Worm (Caenorhabditis elegans) whole organism, mixed stage, embryonic: ENCODE data around the gene nfu-1.

Experiments used
- mep-1 ChIP-seq: fragments of 150-350 bp; optimal IDR thresholded peaks from 2 replicates; lab custom pipeline; 2017; ENCODE audit warnings: missing biosample characterization, missing genetic modification reagents, missing genetic modification characterization, inconsistent platforms
- nhr-76 ChIP-seq: sonication (generic microtip); optimal IDR thresholded peaks from 2 replicates; lab custom pipeline; 2017; ENCODE audit warnings: missing biosample characterization, missing genetic modification characterization
- pha-4 ChIP-seq: fragments of 150-350 bp; optimal IDR thresholded peaks from 2 replicates; lab custom pipeline; 2018; ENCODE audit warnings: missing biosample characterization, missing genetic modification reagents, missing genetic modification characterization
- sem-2 ChIP-seq: fragments of 200-800 bp; sonication (Bioruptor generic); optimal IDR thresholded peaks from 2 replicates; lab custom pipeline; 2018; ENCODE audit warnings: mild to moderate bottlenecking, missing genetic modification characterization, missing compliant biosample characterization
- snpc-4 ChIP-seq: fragments of 150-350 bp; optimal IDR thresholded peaks from 2 replicates; lab custom pipeline; 2014; ENCODE audit warnings: missing biosample characterization, missing genetic modification characterization
- sptf-1 ChIP-seq: sonication (generic microtip); optimal IDR thresholded peaks from 2 replicates; lab custom pipeline; 2017; ENCODE audit warnings: mild to moderate bottlenecking, missing genetic modification characterization, moderate library complexity, missing compliant biosample characterization
- unc-39 ChIP-seq: fragments of 150-350 bp; optimal IDR thresholded peaks from 2 replicates; lab custom pipeline; 2014; ENCODE audit warnings: missing biosample characterization, missing genetic modification characterization
- unc-62 ChIP-seq: fragments of 150-350 bp; optimal IDR thresholded peaks from 2 replicates; lab custom pipeline; 2014; ENCODE audit warnings: missing biosample characterization, missing genetic modification reagents, missing genetic modification characterization

- TF ChIP-seq sem-2 (no peak), pha-4 (tag; lab: Kevin White, UChicago) (no peak), unc-62 (no peak), unc-39 (no peak), nhr-76 (tag; lab: Kevin White, UChicago) (no peak), sptf-1 (tag; lab: Kevin White, UChicago) (no peak), snpc-4 (tag; lab: Kevin White, UChicago) (no peak), mep-1 (tag; lab: Kevin White, UChicago) (no peak)
These were observed 43.3 kb downstream of the nfu-1 start for ce11 chrIV:10430507-10430906.
